Fruit fly (Drosophila melanogaster): ENCODE measurements around the gene GstT4.

- no peak for TF ChIP-seq EcR (GFP tag; optimal IDR thresholded peaks at IDR 0.05)
- no peak for TF ChIP-seq Ets98B (GFP tag; IDR thresholded peaks at IDR 0.05)
- no peak for TF ChIP-seq Snoo (tag; optimal IDR thresholded peaks at IDR 0.05)
- no peak for TF ChIP-seq rn (GFP tag; IDR thresholded peaks at IDR 0.05)
- no peak for TF ChIP-seq CG8301 (tag; optimal IDR thresholded peaks at IDR 0.05)
- no peak for TF ChIP-seq CG10348 (GFP tag; IDR thresholded peaks at IDR 0.05)
- no peak for TF ChIP-seq Pif1B (GFP tag; optimal IDR thresholded peaks at IDR 0.05)
- TF ChIP-seq Pif1A (GFP tag; optimal IDR thresholded peaks at IDR 0.05), result no peak
- no peak for TF ChIP-seq CG17806 (tag; optimal IDR thresholded peaks at IDR 0.05)
- TF ChIP-seq CG4496 (GFP tag; IDR thresholded peaks at IDR 0.05), result no peak
These were observed 3.1 kb downstream of the GstT4 start for dm6 chrX:13407673-13408072.
